Worm (Caenorhabditis elegans): ENCODE measurements around the gene F14D7.9.

- TF ChIP-seq unc-130 (GFP tag; optimal IDR thresholded peaks at IDR 0.05) (no peak), akir-1 (GFP tag; optimal IDR thresholded peaks at IDR 0.05) (no peak), ZK185.1 (tag; optimal IDR thresholded peaks at IDR 0.05; ENCODE audit: poor library complexity, severe bottlenecking) (no peak), efl-1 (GFP tag; optimal IDR thresholded peaks at IDR 0.05) (no peak), ekl-4 (GFP tag; IDR thresholded peaks at IDR 0.05) (no peak), ama-1 (optimal IDR thresholded peaks at IDR 0.05) (no peak), ama-1 (GFP tag; optimal IDR thresholded peaks at IDR 0.05) (no peak), unc-62 (GFP tag; optimal IDR thresholded peaks at IDR 0.05) (no peak), lsl-1 (GFP tag; optimal IDR thresholded peaks at IDR 0.05) (no peak), Y79H2A.3 (GFP tag; conservative IDR thresholded peaks at IDR 0.05) (no peak), ceh-79 (tag; optimal IDR thresholded peaks at IDR 0.05) (no peak), hlh-26 (GFP tag; conservative IDR thresholded peaks at IDR 0.05) (no peak)
Observed at ce11 chrV:14296499-14296898, 2.0 kb downstream of the F14D7.9 start, which contains the start of gene F14D7.3.
